Worm (Caenorhabditis elegans): ENCODE results near the gene pld-1.

- TF ChIP-seq tab-1 (GFP tag; IDR thresholded peaks at IDR 0.05) (no peak), T22C8.4 (GFP tag; IDR thresholded peaks at IDR 0.05) (no peak), med-1 (GFP tag; optimal IDR thresholded peaks at IDR 0.05; ENCODE audit: insufficient read depth) (no peak), flt-1 (GFP tag; IDR thresholded peaks at IDR 0.05) (no peak), ztf-29 (GFP tag; IDR thresholded peaks at IDR 0.05) (no peak), ref-1 (GFP tag; conservative IDR thresholded peaks at IDR 0.05) (no peak), cog-1 (tag; optimal IDR thresholded peaks at IDR 0.05) (no peak), ztf-23 (GFP tag; IDR thresholded peaks at IDR 0.05) (no peak), klf-2 (GFP tag; conservative IDR thresholded peaks at IDR 0.05) (no peak)
Observed at ce11 chrII:5042381-5042930, 49.0 kb downstream of the pld-1 start.

All from whole organism, midembryonic.